Worm (Caenorhabditis elegans) whole organism, L2 larva: Measurements from ENCODE around the gene B0244.7.

Experiments used
- C34F6.9 ChIP-seq: fragments of 150-350 bp; optimal IDR thresholded peaks from 2 replicates; lab custom pipeline; 2014; ENCODE audit warnings: missing biosample characterization, missing genetic modification characterization
- F13H6.1 ChIP-seq: sonication (generic microtip); optimal IDR thresholded peaks from 2 replicates; lab custom pipeline; 2016; ENCODE audit warnings: missing genetic modification characterization, missing compliant biosample characterization
- Y55F3AM.14 ChIP-seq: fragments of 200-800 bp; sonication (Bioruptor generic); optimal IDR thresholded peaks from 2 replicates; lab custom pipeline; 2018; ENCODE audit warnings: mild to moderate bottlenecking, missing genetic modification characterization, missing compliant biosample characterization
- ZK546.5 ChIP-seq: sonication (generic microtip); optimal IDR thresholded peaks from 2 replicates; lab custom pipeline; 2017; ENCODE audit warnings: missing biosample characterization, missing genetic modification characterization
- alr-1 ChIP-seq: fragments of 150-350 bp; optimal IDR thresholded peaks from 2 replicates; lab custom pipeline; 2014; ENCODE audit warnings: missing biosample characterization, missing genetic modification characterization
- aly-2 ChIP-seq: fragments of 150-350 bp; optimal IDR thresholded peaks from 2 replicates; lab custom pipeline; 2014; ENCODE audit warnings: missing biosample characterization, missing genetic modification characterization
- ama-1 ChIP-seq: fragments of 150-350 bp; optimal IDR thresholded peaks from 2 replicates; lab custom pipeline; 2018; ENCODE audit warnings: inconsistent platforms
- blmp-1 ChIP-seq: sonication (generic microtip); optimal IDR thresholded peaks from 2 replicates; lab custom pipeline; 2017; ENCODE audit warnings: missing genetic modification characterization, mild to moderate bottlenecking, missing compliant biosample characterization, antibody characterized with exemption, moderate library complexity; ENCODE audit not compliant: insufficient read depth
- ceh-16 ChIP-seq: fragments of 150-350 bp; optimal IDR thresholded peaks from 2 replicates; lab custom pipeline; 2014; ENCODE audit warnings: missing biosample characterization, missing genetic modification characterization
- ceh-82 ChIP-seq: fragments of 150-350 bp; optimal IDR thresholded peaks from 2 replicates; lab custom pipeline; 2014; ENCODE audit warnings: missing biosample characterization, missing genetic modification characterization
- crh-2 ChIP-seq: sonication (generic microtip); optimal IDR thresholded peaks from 2 replicates; lab custom pipeline; 2017; ENCODE audit warnings: missing biosample characterization, missing genetic modification characterization
- dmd-4 ChIP-seq: sonication (generic microtip); optimal IDR thresholded peaks from 2 replicates; lab custom pipeline; 2017; ENCODE audit warnings: missing biosample characterization, missing genetic modification characterization
- egl-27 ChIP-seq: sonication (generic microtip); optimal IDR thresholded peaks from 3 replicates; lab custom pipeline; 2017; ENCODE audit warnings: missing biosample characterization, missing genetic modification reagents, missing genetic modification characterization
- elt-1 ChIP-seq: fragments of 150-350 bp; optimal IDR thresholded peaks from 2 replicates; lab custom pipeline; 2014; ENCODE audit warnings: missing biosample characterization, missing genetic modification characterization
- elt-3 ChIP-seq: sonication (generic microtip); optimal IDR thresholded peaks from 2 replicates; lab custom pipeline; 2017; ENCODE audit warnings: missing biosample characterization, missing genetic modification characterization
- fos-1 ChIP-seq: fragments of 150-350 bp; optimal IDR thresholded peaks from 2 replicates; lab custom pipeline; 2014; ENCODE audit warnings: missing biosample characterization, missing genetic modification characterization
- gmeb-1 ChIP-seq: fragments of 150-350 bp; optimal IDR thresholded peaks from 2 replicates; lab custom pipeline; 2014; ENCODE audit warnings: missing biosample characterization, missing genetic modification characterization
- lin-11 ChIP-seq: fragments of 150-350 bp; sonication (generic microtip); optimal IDR thresholded peaks from 2 replicates; lab custom pipeline; 2014; ENCODE audit warnings: missing biosample characterization, missing genetic modification characterization, inconsistent platforms, mixed read lengths
- lin-39 ChIP-seq: fragments of 150-350 bp; optimal IDR thresholded peaks from 2 replicates; lab custom pipeline; 2014; ENCODE audit warnings: missing biosample characterization, missing genetic modification reagents, missing genetic modification characterization
- lsy-2 ChIP-seq, 2 experiments: fragments of 150-350 bp in 1 of 2; sonication (generic microtip) in 1 of 2; optimal IDR thresholded peaks; 2 replicates each; lab custom pipeline; 2014 to 2017; ENCODE audit warnings: missing biosample characterization in 2 of 2, missing genetic modification characterization in 2 of 2
- mab-5 ChIP-seq: fragments of 150-350 bp; optimal IDR thresholded peaks from 2 replicates; lab custom pipeline; 2014; ENCODE audit warnings: missing biosample characterization, missing genetic modification characterization
- mbf-1 ChIP-seq: sonication (generic microtip); optimal IDR thresholded peaks from 2 replicates; lab custom pipeline; 2017; ENCODE audit warnings: missing biosample characterization, missing genetic modification characterization
- mdl-1 ChIP-seq, 2 experiments: fragments of 150-350 bp in 1 of 2; sonication (generic microtip) in 1 of 2; optimal IDR thresholded peaks; 2 replicates each; lab custom pipeline; 2017; ENCODE audit warnings: missing biosample characterization in 2 of 2, missing genetic modification characterization in 2 of 2
- nhr-10 ChIP-seq: sonication (generic microtip); optimal IDR thresholded peaks from 2 replicates; lab custom pipeline; 2017; ENCODE audit warnings: missing biosample characterization, missing genetic modification characterization
- nhr-11 ChIP-seq: fragments of 150-350 bp; optimal IDR thresholded peaks from 2 replicates; lab custom pipeline; 2014; ENCODE audit warnings: missing biosample characterization, missing genetic modification characterization
- nhr-12 ChIP-seq: fragments of 150-350 bp; optimal IDR thresholded peaks from 2 replicates; lab custom pipeline; 2014; ENCODE audit warnings: missing biosample characterization, missing genetic modification characterization
- nhr-129 ChIP-seq: fragments of 150-350 bp; optimal IDR thresholded peaks from 2 replicates; lab custom pipeline; 2014; ENCODE audit warnings: missing biosample characterization, missing genetic modification characterization
- nhr-21 ChIP-seq: fragments of 150-350 bp; optimal IDR thresholded peaks from 2 replicates; lab custom pipeline; 2014; ENCODE audit warnings: missing biosample characterization, missing genetic modification characterization
- nhr-23 ChIP-seq: fragments of 150-350 bp; optimal IDR thresholded peaks from 2 replicates; lab custom pipeline; 2014; ENCODE audit warnings: missing biosample characterization, missing genetic modification reagents, missing genetic modification characterization
- nhr-237 ChIP-seq: fragments of 150-350 bp; optimal IDR thresholded peaks from 2 replicates; lab custom pipeline; 2014; ENCODE audit warnings: missing biosample characterization, missing genetic modification characterization
- nhr-25 ChIP-seq: fragments of 150-350 bp; sonication (generic microtip); optimal IDR thresholded peaks from 3 replicates; lab custom pipeline; 2014; ENCODE audit warnings: missing biosample characterization, missing genetic modification characterization
- nhr-6 ChIP-seq: fragments of 150-350 bp; optimal IDR thresholded peaks from 2 replicates; lab custom pipeline; 2014; ENCODE audit warnings: missing biosample characterization, missing genetic modification characterization
- nhr-77 ChIP-seq: fragments of 150-350 bp; optimal IDR thresholded peaks from 2 replicates; lab custom pipeline; 2014; ENCODE audit warnings: missing biosample characterization, missing genetic modification characterization
- peb-1 ChIP-seq: fragments of 150-350 bp; optimal IDR thresholded peaks from 2 replicates; lab custom pipeline; 2014; ENCODE audit warnings: missing biosample characterization, missing genetic modification characterization
- sma-3 ChIP-seq: sonication (generic microtip); optimal IDR thresholded peaks from 2 replicates; lab custom pipeline; 2016; ENCODE audit warnings: missing genetic modification reagents, missing genetic modification characterization, missing compliant biosample characterization
- sma-9 ChIP-seq, 2 experiments: fragments of 150-350 bp in 1 of 2; sonication (generic microtip) in 1 of 2; optimal IDR thresholded peaks; 2 replicates each; lab custom pipeline; 2014 to 2016; ENCODE audit warnings: missing genetic modification characterization in 2 of 2, mild to moderate bottlenecking in 1 of 2, missing biosample characterization in 1 of 2, missing compliant biosample characterization in 1 of 2, missing genetic modification reagents in 1 of 2, moderate library complexity in 1 of 2
- unc-55 ChIP-seq: fragments of 150-350 bp; sonication (generic microtip); optimal IDR thresholded peaks from 3 replicates; lab custom pipeline; 2014; ENCODE audit warnings: missing biosample characterization, missing genetic modification reagents, missing genetic modification characterization
- unc-62 ChIP-seq: fragments of 150-350 bp; optimal IDR thresholded peaks from 2 replicates; lab custom pipeline; 2014; ENCODE audit warnings: missing biosample characterization, missing genetic modification reagents, missing genetic modification characterization
- zag-1 ChIP-seq: fragments of 150-350 bp; optimal IDR thresholded peaks from 2 replicates; lab custom pipeline; 2014; ENCODE audit warnings: missing biosample characterization, missing genetic modification characterization
- ztf-1 ChIP-seq: fragments of 200-800 bp; sonication (Bioruptor generic); conservative IDR thresholded peaks from 2 replicates; pipeline ENCODE4 v1.3.6; 2022; ENCODE audit warnings: missing genetic modification characterization, missing compliant biosample characterization
- ztf-11 ChIP-seq: sonication (generic microtip); optimal IDR thresholded peaks from 2 replicates; lab custom pipeline; 2017; ENCODE audit warnings: missing biosample characterization, missing genetic modification characterization
- ztf-4 ChIP-seq: fragments of 150-350 bp; optimal IDR thresholded peaks from 2 replicates; lab custom pipeline; 2014; ENCODE audit warnings: missing biosample characterization, missing genetic modification characterization

The B0244.7 gene

DNA sequence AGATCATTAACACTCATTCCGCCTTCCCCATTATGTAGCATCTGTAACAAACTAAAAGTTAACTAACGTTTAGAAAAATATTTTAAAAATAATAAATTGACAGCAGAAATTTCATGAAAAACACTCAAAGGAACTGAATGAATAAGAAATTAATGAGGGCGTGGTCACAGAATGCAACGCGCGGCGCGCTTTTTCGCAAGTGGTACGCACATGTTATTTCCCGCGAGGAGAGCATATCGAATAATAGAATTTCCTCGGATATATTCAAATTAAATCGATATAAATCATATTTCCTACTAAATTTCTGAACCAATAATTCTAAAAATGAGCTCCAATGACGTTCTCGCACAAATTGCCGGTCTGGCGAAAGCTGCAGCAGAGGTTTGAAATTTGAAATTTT, 38.6 kb upstream of the B0244.7 start, which contains the start of the genes abi-1 and arle-14:
Gene abi-1 (minus strand): TSS at position 51 of the 400 bp plus-strand sequence.
Gene arle-14 (plus strand): TSS at position 217 of the 400 bp plus-strand sequence.
- TF ChIP-seq elt-3 (no peak), ceh-82 (tag; lab: Kevin White, UChicago) (no peak), lsy-2 (tag; optimal IDR thresholded peaks at IDR 0.05; lab: Kevin White, UChicago) (peak in 1 of 2 experiments; percentile 30), unc-62 (no peak), nhr-129 (tag; lab: Kevin White, UChicago) (peak; percentile 6), lin-11 (tag; lab: Kevin White, UChicago) (peak; percentile 14), unc-55 (GFP tag; lab: Kevin White, UChicago) (peak; percentile 59), C34F6.9 (tag; lab: Kevin White, UChicago) (peak; percentile 27), aly-2 (no peak)

- TF ChIP-seq dmd-4 (tag; lab: Kevin White, UChicago) = no peak
- no peak for TF ChIP-seq egl-27 (tag; lab: Kevin White, UChicago)
- no peak for TF ChIP-seq mdl-1 (tag; optimal IDR thresholded peaks at IDR 0.05; lab: Kevin White, UChicago)
- no peak for TF ChIP-seq lin-11 (tag; lab: Kevin White, UChicago)
- no peak for TF ChIP-seq nhr-23
- TF ChIP-seq elt-1 = no peak
- TF ChIP-seq ZK546.5 (tag; lab: Kevin White, UChicago) = no peak
- no peak for TF ChIP-seq nhr-21 (tag; lab: Kevin White, UChicago)
- TF ChIP-seq nhr-12 (tag; lab: Kevin White, UChicago) = no peak
- no peak for TF ChIP-seq ceh-16 (tag; lab: Kevin White, UChicago)
- TF ChIP-seq nhr-237 = no peak
- no peak for TF ChIP-seq aly-2
- no peak for TF ChIP-seq Y55F3AM.14 (GFP tag; lab: Kevin White, UChicago)
- no peak for TF ChIP-seq crh-2 (tag; lab: Kevin White, UChicago)
- no peak for TF ChIP-seq fos-1 (tag; lab: Kevin White, UChicago)
- TF ChIP-seq zag-1 (tag; lab: Kevin White, UChicago) = no peak
- TF ChIP-seq C34F6.9 (tag; lab: Kevin White, UChicago) = no peak
- no peak for TF ChIP-seq nhr-77
- TF ChIP-seq, all 48 proteins: peak for 0
Measured at ce11 chrIII:5693736-5694135, 37.6 kb upstream of the B0244.7 start, which contains the start of gene B0336.13. Gene B0336.13 (plus strand): TSS chrIII:5694036.

DNA sequence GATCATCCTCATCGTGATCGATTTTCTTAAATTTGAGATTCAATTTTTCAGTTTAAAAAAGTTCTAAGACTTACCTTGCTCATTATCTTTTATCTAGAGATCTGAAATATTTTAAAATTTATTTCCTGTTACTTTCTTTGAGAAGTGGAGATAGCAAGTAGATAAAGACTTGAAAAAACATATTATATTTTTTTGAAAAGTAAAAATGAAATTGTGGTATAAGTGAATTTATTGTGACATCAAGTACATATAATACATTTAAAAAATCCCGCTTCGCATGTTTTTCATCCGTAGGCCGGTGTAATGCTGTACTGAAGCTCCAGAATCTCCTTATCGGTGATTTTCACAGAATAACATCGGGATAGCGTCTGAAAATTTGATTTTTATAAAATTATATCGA, 34.0 kb upstream of the B0244.7 start, which contains the start of gene B0336.7:
Gene B0336.7 (minus strand): TSS at position 101 of the 400 bp plus-strand sequence.
- TF ChIP-seq unc-62 = no peak
- no peak for TF ChIP-seq crh-2 (tag; lab: Kevin White, UChicago)
- TF ChIP-seq Y55F3AM.14 (GFP tag; lab: Kevin White, UChicago) = no peak
- TF ChIP-seq peb-1 (tag; lab: Kevin White, UChicago) = no peak
- TF ChIP-seq mab-5 (tag; lab: Kevin White, UChicago) = no peak
- TF ChIP-seq aly-2 = no peak
- TF ChIP-seq nhr-21 (tag; lab: Kevin White, UChicago) = no peak
- no peak for TF ChIP-seq lin-11 (tag; lab: Kevin White, UChicago)

DNA sequence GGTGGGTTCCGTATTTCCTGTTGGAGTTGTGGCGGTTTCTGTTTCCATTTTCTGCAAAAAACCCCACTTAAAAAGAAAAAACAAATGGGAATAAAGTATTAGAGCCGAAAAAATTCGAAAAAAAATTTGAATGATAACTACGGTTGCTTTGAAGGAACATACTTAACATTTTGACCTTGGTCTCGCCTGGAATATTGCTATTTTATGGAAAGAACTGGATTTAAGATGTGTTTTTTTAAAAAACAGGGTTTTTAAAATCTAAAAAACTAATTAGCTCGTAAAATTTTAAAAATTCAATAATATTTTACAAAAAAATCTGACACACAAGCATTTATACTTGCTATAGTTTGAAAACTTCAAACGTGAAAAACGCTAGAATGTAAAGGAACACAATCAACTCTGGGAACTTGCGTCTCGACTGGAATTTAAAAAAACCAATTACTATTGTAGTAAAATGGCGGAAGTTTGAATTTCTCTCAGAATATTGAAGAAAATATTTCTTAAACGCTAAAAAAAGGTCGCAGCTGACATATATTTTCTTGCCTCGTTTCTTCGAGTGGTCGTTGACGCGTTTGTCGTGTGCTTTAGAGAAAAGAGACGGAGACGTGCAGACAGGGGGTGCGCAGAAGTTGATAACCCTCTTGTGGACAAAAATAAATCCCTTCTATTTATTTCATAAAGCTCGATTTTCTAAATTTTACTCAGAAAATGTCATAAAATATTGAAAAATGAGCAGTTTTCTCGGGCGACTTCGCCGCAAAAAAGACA, 33.2 kb upstream of the B0244.7 start, which contains the start of the genes lgg-3 and rgs-5:
Gene lgg-3 (minus strand): TSS at position 51 of the 768 bp plus-strand sequence.
Gene rgs-5 (plus strand): TSS at position 593 of the 768 bp plus-strand sequence.
- TF ChIP-seq lin-39 (tag; lab: Kevin White, UChicago) (no peak), ztf-4 (tag; lab: Kevin White, UChicago) (no peak), elt-3 (no peak), egl-27 (tag; lab: Kevin White, UChicago) (no peak), blmp-1 (tag; lab: Kevin White, UChicago) (no peak), nhr-6 (no peak), F13H6.1 (tag; lab: Kevin White, UChicago) (no peak), alr-1 (tag; lab: Kevin White, UChicago) (no peak), unc-62 (no peak), ZK546.5 (tag; lab: Kevin White, UChicago) (no peak), ztf-1 (GFP tag; lab: Robert Waterston, UW) (no peak), nhr-11 (tag; lab: Kevin White, UChicago) (no peak), aly-2 (no peak), nhr-10 (tag; lab: Kevin White, UChicago) (no peak), dmd-4 (tag; lab: Kevin White, UChicago) (no peak), peb-1 (tag; lab: Kevin White, UChicago) (no peak), sma-9 (GFP tag; optimal IDR thresholded peaks at IDR 0.05; lab: Kevin White, UChicago) (no peak), sma-9 (tag; optimal IDR thresholded peaks at IDR 0.05; lab: Kevin White, UChicago) (no peak), lsy-2 (tag; optimal IDR thresholded peaks at IDR 0.05; lab: Kevin White, UChicago) (peak; percentile 1 to 65), C34F6.9 (tag; lab: Kevin White, UChicago) (peak; percentile 56), unc-55 (GFP tag; lab: Kevin White, UChicago) (peak; percentile 61), ama-1 (lab: Kevin White, UChicago) (no peak), Y55F3AM.14 (GFP tag; lab: Kevin White, UChicago) (no peak), nhr-25 (tag; lab: Kevin White, UChicago) (no peak), crh-2 (tag; lab: Kevin White, UChicago) (peak; percentile 53), gmeb-1 (tag; lab: Kevin White, UChicago) (no peak), lin-11 (tag; lab: Kevin White, UChicago) (no peak), ztf-11 (tag; lab: Kevin White, UChicago) (no peak), mab-5 (tag; lab: Kevin White, UChicago) (no peak), sma-3 (GFP tag; lab: Kevin White, UChicago) (no peak), mdl-1 (tag; optimal IDR thresholded peaks at IDR 0.05; lab: Kevin White, UChicago) (no peak), nhr-129 (tag; lab: Kevin White, UChicago) (peak; percentile 52), ceh-82 (tag; lab: Kevin White, UChicago) (no peak), mbf-1 (tag; lab: Kevin White, UChicago) (no peak), nhr-12 (tag; lab: Kevin White, UChicago) (no peak)
